Fruit fly (Drosophila melanogaster): Measurements from ENCODE around the gene CG14262.

Gene CG14262

dm6 chr3R:27218814-27219213, 46.4 kb downstream of the CG14262 start (continued):
- TF ChIP-seq Antp (GFP tag; optimal IDR thresholded peaks at IDR 0.05) (no peak), salm (tag; optimal IDR thresholded peaks at IDR 0.05) (no peak)

- TF ChIP-seq Six4 (GFP tag; optimal IDR thresholded peaks at IDR 0.05) (no peak), Rfx (GFP tag; IDR thresholded peaks at IDR 0.05) (no peak), al (GFP tag; IDR thresholded peaks at IDR 0.05) (no peak), sens (GFP tag) (peak; percentile 57), Dbx (GFP tag; IDR thresholded peaks at IDR 0.05) (no peak), nom (GFP tag; optimal IDR thresholded peaks at IDR 0.05) (no peak), sima (GFP tag; optimal IDR thresholded peaks at IDR 0.05) (no peak), CG10565 (GFP tag; optimal IDR thresholded peaks at IDR 0.05) (no peak), BEAF-32 (GFP tag; optimal IDR thresholded peaks at IDR 0.05) (peak; percentile 3)
These were observed 46.9 kb downstream of the CG14262 start for dm6 chr3R:27218288-27218687.

- TF ChIP-seq MBD-R2 (GFP tag; IDR thresholded peaks at IDR 0.05) (no peak), CG15601 (tag; optimal IDR thresholded peaks at IDR 0.05) (peak; percentile 24), CG17359 (tag; optimal IDR thresholded peaks at IDR 0.05) (no peak), CG5180 (GFP tag; optimal IDR thresholded peaks at IDR 0.05) (peak; percentile 41), Kr (GFP tag; optimal IDR thresholded peaks at IDR 0.05) (no peak), Dip3 (GFP tag; optimal IDR thresholded peaks at IDR 0.05) (no peak), pan (optimal IDR thresholded peaks at IDR 0.05) (no peak), pan (GFP tag; optimal IDR thresholded peaks at IDR 0.05 in 1 of 2, IDR thresholded peaks at IDR 0.05 in 1 of 2) (peak in 1 of 2 experiments; percentile 41), gem (tag; optimal IDR thresholded peaks at IDR 0.05) (peak; percentile 39), D19A (tag; optimal IDR thresholded peaks at IDR 0.05) (peak; percentile 21), bsh (GFP tag; optimal IDR thresholded peaks at IDR 0.05) (peak; percentile 45 to 54), nom (GFP tag; optimal IDR thresholded peaks at IDR 0.05) (peak; percentile 45), Deaf1 (tag; optimal IDR thresholded peaks at IDR 0.05) (peak; percentile 30), Dref (GFP tag; IDR thresholded peaks at IDR 0.05) (no peak), CG11504 (tag; optimal IDR thresholded peaks at IDR 0.05) (peak; percentile 4), lola (GFP tag; optimal IDR thresholded peaks at IDR 0.05) (peak in 1 of 3 experiments; percentile 55), lbe (GFP tag; optimal IDR thresholded peaks at IDR 0.05) (peak; percentile 41), gsb-n (tag; optimal IDR thresholded peaks at IDR 0.05) (peak; percentile 3), Sox102F (GFP tag; optimal IDR thresholded peaks at IDR 0.05) (no peak), CG6689 (GFP tag; IDR thresholded peaks at IDR 0.05) (0 out of 2 replicates have a peak, but pooled peaks have one; percentile 7), fd96Cb (tag; optimal IDR thresholded peaks at IDR 0.05) (peak; percentile 20), Blimp-1 (GFP tag; optimal IDR thresholded peaks at IDR 0.05) (peak; percentile 22), Drgx (GFP tag; IDR thresholded peaks at IDR 0.05) (peak; percentile 47; the same call in 1 of the 2 replicates), row (GFP tag; IDR thresholded peaks at IDR 0.05) (peak; percentile 46; the same call in 2 of the 3 replicates), Ssrp (tag; optimal IDR thresholded peaks at IDR 0.05) (peak; percentile 0), CG10267 (tag; optimal IDR thresholded peaks at IDR 0.05) (peak; percentile 12), CG2712 (tag; optimal IDR thresholded peaks at IDR 0.05) (peak; percentile 50), CG12104 (GFP tag; optimal IDR thresholded peaks at IDR 0.05) (no peak), CG8388 (GFP tag; optimal IDR thresholded peaks at IDR 0.05) (peak; percentile 6), Med (GFP tag) (peak; percentile 16), CG17361 (GFP tag; IDR thresholded peaks at IDR 0.05) (0 out of 3 replicates have a peak, but pooled peaks have one; percentile 30), CG33213 (GFP tag; optimal IDR thresholded peaks at IDR 0.05) (no peak), dmrt11E (tag; optimal IDR thresholded peaks at IDR 0.05) (peak; percentile 28), CG43689 (GFP tag; IDR thresholded peaks at IDR 0.05) (no peak), D19B (GFP tag; optimal IDR thresholded peaks at IDR 0.05) (peak; percentile 49), nerfin-2 (GFP tag; IDR thresholded peaks at IDR 0.05; ENCODE audit: partially characterized antibody) (no peak)
These were observed 47.7 kb downstream of the CG14262 start for dm6 chr3R:27217465-27218059.
